Fruit fly (Drosophila melanogaster) whole organism, pupa: ENCODE data around the gene Rtca.

Experiments used
- CG10348 ChIP-seq: fragments of 200-800 bp; sonication (Bioruptor generic); IDR thresholded peaks from 2 replicates; pipeline ENCODE4 v1.3.6; 2022; ENCODE audit warnings: missing biosample characterization, missing genetic modification characterization
- EcR ChIP-seq: fragments of 200-800 bp; sonication (Bioruptor generic); optimal IDR thresholded peaks from 3 replicates; lab custom pipeline; 2019; ENCODE audit warnings: missing biosample characterization, missing genetic modification characterization, mild to moderate bottlenecking, moderate library complexity, missing genetic modification reagents
- Ets98B ChIP-seq: fragments of 200-800 bp; sonication (Bioruptor generic); IDR thresholded peaks from 2 replicates; pipeline ENCODE4 v1.3.6; 2022; ENCODE audit warnings: missing biosample characterization, missing genetic modification characterization
- Pif1A ChIP-seq: fragments of 200-800 bp; sonication (Bioruptor generic); optimal IDR thresholded peaks from 3 replicates; lab custom pipeline; 2016; ENCODE audit warnings: missing biosample characterization, missing genetic modification characterization
- Snoo ChIP-seq: fragments of 200-800 bp; sonication (Bioruptor generic); optimal IDR thresholded peaks from 3 replicates; lab custom pipeline; 2017; ENCODE audit warnings: missing biosample characterization, mild to moderate bottlenecking, missing genetic modification characterization, inconsistent platforms
- fd96Ca ChIP-seq: fragments of 200-800 bp; sonication (Bioruptor generic); IDR thresholded peaks from 3 replicates; pipeline ENCODE4 v1.3.6; 2022; ENCODE audit warnings: missing biosample characterization, missing genetic modification characterization
- gl ChIP-seq: fragments of 200-800 bp; sonication (Bioruptor generic); optimal IDR thresholded peaks from 2 replicates; lab custom pipeline; 2018; ENCODE audit warnings: missing biosample characterization, mild to moderate bottlenecking, missing genetic modification characterization

DNA sequence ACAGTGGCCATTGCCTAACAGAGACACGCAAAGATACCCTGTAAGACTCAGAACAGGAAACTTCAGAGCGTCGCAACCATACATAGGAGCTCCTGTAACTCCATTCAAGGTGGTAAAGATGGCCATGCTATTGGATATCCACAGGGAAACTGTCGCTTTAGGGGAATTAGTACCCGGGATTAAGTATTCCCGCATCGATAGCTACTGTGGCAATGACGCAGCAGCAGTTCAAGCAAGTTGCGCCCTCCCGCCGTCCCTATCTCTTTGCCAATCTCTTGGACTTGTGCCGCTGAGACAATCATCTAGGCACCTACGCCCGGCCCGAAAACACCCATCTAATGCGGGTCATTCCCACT lies 1.5 kb upstream of the Rtca start:
- TF ChIP-seq Snoo (peak; percentile 28), Ets98B (GFP tag; lab: Robert Waterston, UW) (peak; percentile 75), fd96Ca (GFP tag; lab: Robert Waterston, UW) (peak; percentile 80), gl (tag; lab: Kevin White, UChicago) (no peak), CG10348 (GFP tag; lab: Robert Waterston, UW) (peak; percentile 41; the same call in 1 of the 2 replicates), EcR (GFP tag; lab: Kevin White, UChicago) (no peak), Pif1A (GFP tag; lab: Kevin White, UChicago) (no peak)
